Worm (Caenorhabditis elegans): ENCODE results near the gene spc-1.

- TF ChIP-seq alr-1 (tag; optimal IDR thresholded peaks at IDR 0.05), result no peak
- no peak for TF ChIP-seq nhr-77 (tag; optimal IDR thresholded peaks at IDR 0.05)
- TF ChIP-seq elt-1 (tag; optimal IDR thresholded peaks at IDR 0.05), result no peak
- no peak for TF ChIP-seq nhr-237 (tag; optimal IDR thresholded peaks at IDR 0.05)
- no peak for TF ChIP-seq ZK546.5 (tag; optimal IDR thresholded peaks at IDR 0.05)
- no peak for TF ChIP-seq ztf-4 (tag; optimal IDR thresholded peaks at IDR 0.05)
- no peak for TF ChIP-seq R02D3.7 (tag; optimal IDR thresholded peaks at IDR 0.05)
- no peak for TF ChIP-seq snpc-4 (tag; optimal IDR thresholded peaks at IDR 0.05)
- TF ChIP-seq ama-1 (optimal IDR thresholded peaks at IDR 0.05), result no peak
- no peak for TF ChIP-seq lin-39 (tag; optimal IDR thresholded peaks at IDR 0.05)
- TF ChIP-seq nhr-11 (tag; optimal IDR thresholded peaks at IDR 0.05), result no peak
- no peak for TF ChIP-seq lin-13 (GFP tag; optimal IDR thresholded peaks at IDR 0.05)
- TF ChIP-seq lsy-2 (tag; optimal IDR thresholded peaks at IDR 0.05), result no peak
- TF ChIP-seq dmd-4 (tag; optimal IDR thresholded peaks at IDR 0.05), result no peak
Observed at ce11 chrX:3165569-3165968, 38.7 kb upstream of the spc-1 start, which contains the start of gene pfut-1.

Measured in whole organism, L2 larva.